Worm (Caenorhabditis elegans): ENCODE results near the gene ZK418.13.

Gene ZK418.13

ce11 chrIII:7063061-7063460, 13.2 kb downstream of the ZK418.13 start:
- TF ChIP-seq zag-1 (tag; optimal IDR thresholded peaks at IDR 0.05) (no peak), nhr-11 (tag; optimal IDR thresholded peaks at IDR 0.05) (no peak)

- TF ChIP-seq lin-39 (tag; optimal IDR thresholded peaks at IDR 0.05) (no peak), unc-62 (GFP tag; optimal IDR thresholded peaks at IDR 0.05) (no peak), lin-13 (GFP tag; optimal IDR thresholded peaks at IDR 0.05) (no peak), unc-39 (tag; optimal IDR thresholded peaks at IDR 0.05) (no peak), nhr-21 (tag; optimal IDR thresholded peaks at IDR 0.05) (no peak)
Observed at ce11 chrIII:7062580-7062979, 13.7 kb downstream of the ZK418.13 start, which contains the start of gene R01H2.1. R01H2.1 (plus strand) TSS chrIII:7062880.

ce11 chrIII:7060531-7061095, 15.7 kb downstream of the ZK418.13 start, which contains the start of gene egg-2:
egg-2 (minus strand) TSS chrIII:7060583.
- TF ChIP-seq mab-5 (tag; optimal IDR thresholded peaks at IDR 0.05) = no peak
- no peak for TF ChIP-seq lin-39 (tag; optimal IDR thresholded peaks at IDR 0.05)
- no peak for TF ChIP-seq sma-3 (GFP tag; optimal IDR thresholded peaks at IDR 0.05)
- TF ChIP-seq ztf-1 (GFP tag; conservative IDR thresholded peaks at IDR 0.05) = no peak
- no peak for TF ChIP-seq R02D3.7 (tag; optimal IDR thresholded peaks at IDR 0.05)
- no peak for TF ChIP-seq unc-55 (GFP tag; optimal IDR thresholded peaks at IDR 0.05)
- no peak for TF ChIP-seq nhr-237 (tag; optimal IDR thresholded peaks at IDR 0.05)

ce11 chrIII:7056241-7056640, 20.0 kb downstream of the ZK418.13 start, which contains the start of gene R01H2.2:
R01H2.2 (plus strand) TSS chrIII:7056541.
- TF ChIP-seq nhr-10 (tag; optimal IDR thresholded peaks at IDR 0.05) = no peak
- TF ChIP-seq nhr-25 (tag; optimal IDR thresholded peaks at IDR 0.05) = no peak
- no peak for TF ChIP-seq lin-39 (tag; optimal IDR thresholded peaks at IDR 0.05)

ce11 chrIII:7045643-7046042, 30.6 kb downstream of the ZK418.13 start, which contains the start of gene R01H2.7:
R01H2.7 (minus strand) TSS chrIII:7045743.
- TF ChIP-seq ztf-1 (GFP tag; conservative IDR thresholded peaks at IDR 0.05) (no peak), nhr-10 (tag; optimal IDR thresholded peaks at IDR 0.05) (no peak), unc-55 (GFP tag; optimal IDR thresholded peaks at IDR 0.05) (no peak)

- TF ChIP-seq elt-1 (tag; optimal IDR thresholded peaks at IDR 0.05) = no peak
- no peak for TF ChIP-seq skn-1 (tag; optimal IDR thresholded peaks at IDR 0.05)
- no peak for TF ChIP-seq alr-1 (tag; optimal IDR thresholded peaks at IDR 0.05)
- no peak for TF ChIP-seq nhr-10 (tag; optimal IDR thresholded peaks at IDR 0.05)
- TF ChIP-seq Y55F3AM.14 (GFP tag; optimal IDR thresholded peaks at IDR 0.05) = no peak
- TF ChIP-seq nhr-25 (tag; optimal IDR thresholded peaks at IDR 0.05) = no peak
- TF ChIP-seq nhr-237 (tag; optimal IDR thresholded peaks at IDR 0.05) = no peak
- TF ChIP-seq R02D3.7 (tag; optimal IDR thresholded peaks at IDR 0.05) = no peak
- TF ChIP-seq nhr-11 (tag; optimal IDR thresholded peaks at IDR 0.05) = no peak
- TF ChIP-seq crh-2 (tag; optimal IDR thresholded peaks at IDR 0.05) = no peak
- no peak for TF ChIP-seq ztf-1 (GFP tag; conservative IDR thresholded peaks at IDR 0.05)
- no peak for TF ChIP-seq mbf-1 (tag; optimal IDR thresholded peaks at IDR 0.05)
- TF ChIP-seq ztf-4 (tag; optimal IDR thresholded peaks at IDR 0.05) = no peak
- TF ChIP-seq zag-1 (tag; optimal IDR thresholded peaks at IDR 0.05) = no peak
- no peak for TF ChIP-seq unc-39 (tag; optimal IDR thresholded peaks at IDR 0.05)
- TF ChIP-seq nhr-21 (tag; optimal IDR thresholded peaks at IDR 0.05) = no peak
- no peak for TF ChIP-seq blmp-1 (tag; optimal IDR thresholded peaks at IDR 0.05; ENCODE audit: insufficient read depth)
- TF ChIP-seq ztf-11 (tag; optimal IDR thresholded peaks at IDR 0.05) = no peak
Observed at ce11 chrIII:7034252-7035223, 41.7 kb downstream of the ZK418.13 start.

- TF ChIP-seq dmd-4 (tag; optimal IDR thresholded peaks at IDR 0.05) (no peak), sem-4 (tag; optimal IDR thresholded peaks at IDR 0.05) (no peak), peb-1 (tag; optimal IDR thresholded peaks at IDR 0.05) (no peak), fos-1 (tag; optimal IDR thresholded peaks at IDR 0.05) (peak; percentile 3), gmeb-1 (tag; optimal IDR thresholded peaks at IDR 0.05) (no peak), ztf-4 (tag; optimal IDR thresholded peaks at IDR 0.05) (no peak), nhr-237 (tag; optimal IDR thresholded peaks at IDR 0.05) (no peak), aly-2 (tag; optimal IDR thresholded peaks at IDR 0.05) (no peak)
Observed at ce11 chrIII:7032070-7032469, 44.2 kb downstream of the ZK418.13 start.
